Fruit fly (Drosophila melanogaster): ENCODE results near the gene CAH7.

Gene CAH7

DNA sequence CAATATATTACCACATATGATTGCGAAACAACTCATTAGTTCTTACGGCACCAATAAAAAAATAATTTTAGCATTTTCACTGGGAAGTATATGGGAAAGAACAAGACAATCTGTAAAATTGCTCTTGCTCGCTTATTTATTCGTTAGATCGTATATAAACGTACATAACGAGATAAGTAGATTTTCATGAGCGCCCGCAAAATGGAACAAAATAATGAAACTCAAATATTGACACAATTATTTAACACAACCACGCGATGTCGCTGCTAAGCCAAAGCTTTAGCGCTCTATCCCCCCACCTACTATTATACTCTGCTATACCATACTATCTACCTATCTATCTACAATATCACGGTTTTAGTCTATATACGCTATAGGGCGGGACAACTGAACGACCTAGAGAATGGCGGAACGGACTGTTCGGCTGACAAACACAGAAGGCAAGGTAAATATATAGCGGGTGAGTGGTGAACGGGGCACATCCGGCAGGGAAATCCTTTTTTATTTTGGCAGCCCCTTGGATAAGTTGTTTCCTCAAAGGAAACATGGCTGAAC lies 19.0 kb downstream of the CAH7 start:
- TF ChIP-seq pad (GFP tag; optimal IDR thresholded peaks at IDR 0.05) (peak; percentile 12), CG1620 (GFP tag; optimal IDR thresholded peaks at IDR 0.05) (peak; percentile 3), bab1 (GFP tag; optimal IDR thresholded peaks at IDR 0.05) (no peak), CG11617 (GFP tag; optimal IDR thresholded peaks at IDR 0.05) (no peak), CG7045 (GFP tag; optimal IDR thresholded peaks at IDR 0.05) (no peak), cnc (optimal IDR thresholded peaks at IDR 0.05) (no peak), CG7101 (tag; optimal IDR thresholded peaks at IDR 0.05) (peak; percentile 31), tj (GFP tag; optimal IDR thresholded peaks at IDR 0.05) (no peak), Clk (GFP tag; optimal IDR thresholded peaks at IDR 0.05) (no peak), CG12768 (GFP tag; optimal IDR thresholded peaks at IDR 0.05) (peak; percentile 34), CG5204 (GFP tag; optimal IDR thresholded peaks at IDR 0.05) (no peak), cic (GFP tag; optimal IDR thresholded peaks at IDR 0.05) (peak; percentile 46), Crg-1 (GFP tag; optimal IDR thresholded peaks at IDR 0.05) (peak; percentile 27), kay (GFP tag; ENCODE audit: borderline replicate concordance) (peak; percentile 12), Mnt (GFP tag; optimal IDR thresholded peaks at IDR 0.05) (no peak), CG14711 (tag; optimal IDR thresholded peaks at IDR 0.05) (no peak), toe (GFP tag; optimal IDR thresholded peaks at IDR 0.05) (no peak), CG33017 (tag; optimal IDR thresholded peaks at IDR 0.05) (peak; percentile 39), ovo (GFP tag; optimal IDR thresholded peaks at IDR 0.05) (no peak), Hr96 (GFP tag; optimal IDR thresholded peaks at IDR 0.05) (no peak)

DNA sequence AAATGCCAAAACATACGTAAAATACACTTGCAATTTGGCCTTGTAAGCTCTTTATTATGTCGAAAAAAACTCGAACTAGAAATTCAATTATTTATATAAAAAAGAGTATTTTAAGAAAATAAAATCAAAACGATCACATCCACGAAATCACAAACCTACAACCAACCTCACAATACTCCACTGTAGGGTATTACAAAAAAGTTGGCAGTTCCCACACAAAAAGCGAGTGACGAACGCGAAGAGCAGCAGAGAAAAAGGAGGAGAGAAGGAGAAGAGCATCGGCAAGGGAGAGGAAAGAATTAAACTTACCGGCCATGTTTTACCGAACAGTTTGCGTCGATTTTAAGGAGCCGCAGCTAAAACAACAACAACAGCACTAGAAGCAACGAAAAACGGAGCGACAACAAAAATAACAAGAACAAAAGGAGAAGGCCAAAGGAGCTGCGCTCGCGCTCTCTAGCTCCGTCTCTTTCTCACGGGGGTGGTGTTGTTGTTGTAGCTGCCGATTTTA lies 20.9 kb downstream of the CAH7 start:
- TF ChIP-seq CG5204 (GFP tag; optimal IDR thresholded peaks at IDR 0.05) (no peak), pad (GFP tag; optimal IDR thresholded peaks at IDR 0.05) (no peak), CG33017 (tag; optimal IDR thresholded peaks at IDR 0.05) (no peak), CG12768 (GFP tag; optimal IDR thresholded peaks at IDR 0.05) (no peak), CG11617 (GFP tag; optimal IDR thresholded peaks at IDR 0.05) (no peak), kay (GFP tag; ENCODE audit: borderline replicate concordance) (no peak), Clk (GFP tag; optimal IDR thresholded peaks at IDR 0.05) (no peak), Hr96 (GFP tag; optimal IDR thresholded peaks at IDR 0.05) (no peak), CG7101 (tag; optimal IDR thresholded peaks at IDR 0.05) (no peak), CG7045 (GFP tag; optimal IDR thresholded peaks at IDR 0.05) (no peak), tj (GFP tag; optimal IDR thresholded peaks at IDR 0.05) (no peak), Mnt (GFP tag; optimal IDR thresholded peaks at IDR 0.05) (no peak), Crg-1 (GFP tag; optimal IDR thresholded peaks at IDR 0.05) (no peak)

dm6 chr3R:10133419-10134340 lies 21.6 kb downstream of the CAH7 start:
- TF ChIP-seq pad (GFP tag; optimal IDR thresholded peaks at IDR 0.05) (peak; percentile 99), kay (GFP tag; ENCODE audit: borderline replicate concordance) (peak; percentile 32), CG11617 (GFP tag; optimal IDR thresholded peaks at IDR 0.05) (peak; percentile 1), ovo (GFP tag; optimal IDR thresholded peaks at IDR 0.05) (no peak)

DNA sequence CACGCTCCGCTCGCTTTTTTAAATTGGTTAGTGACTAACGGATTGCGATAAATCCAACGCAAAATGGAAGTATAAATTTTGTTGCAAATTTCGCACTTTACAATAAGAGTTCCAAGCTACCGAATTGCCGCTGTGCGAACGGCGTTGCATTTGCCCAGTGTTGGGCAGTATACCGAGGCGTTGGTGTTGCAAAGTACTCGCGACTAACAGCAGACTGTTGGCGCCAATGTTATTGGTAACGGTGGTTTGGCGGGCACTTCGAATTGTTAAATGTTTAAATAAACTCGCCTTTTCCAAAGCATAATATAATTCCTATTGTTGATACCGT lies 22.3 kb downstream of the CAH7 start:
- TF ChIP-seq Clk (GFP tag; optimal IDR thresholded peaks at IDR 0.05) (peak; percentile 68), kay (GFP tag; ENCODE audit: borderline replicate concordance) (no peak), ovo (GFP tag; optimal IDR thresholded peaks at IDR 0.05) (peak; percentile 98), toe (GFP tag; optimal IDR thresholded peaks at IDR 0.05) (no peak), CG11617 (GFP tag; optimal IDR thresholded peaks at IDR 0.05) (peak; percentile 8), tj (GFP tag; optimal IDR thresholded peaks at IDR 0.05) (peak; percentile 90), CG7101 (tag; optimal IDR thresholded peaks at IDR 0.05) (peak; percentile 85), Mnt (GFP tag; optimal IDR thresholded peaks at IDR 0.05) (peak; percentile 85), CG33017 (tag; optimal IDR thresholded peaks at IDR 0.05) (peak; percentile 25), CG7045 (GFP tag; optimal IDR thresholded peaks at IDR 0.05) (peak; percentile 50), CG1620 (GFP tag; optimal IDR thresholded peaks at IDR 0.05) (peak; percentile 94), CG5204 (GFP tag; optimal IDR thresholded peaks at IDR 0.05) (peak; percentile 67), Hr96 (GFP tag; optimal IDR thresholded peaks at IDR 0.05) (no peak), cic (GFP tag; optimal IDR thresholded peaks at IDR 0.05) (peak; percentile 74), CG12768 (GFP tag; optimal IDR thresholded peaks at IDR 0.05) (peak; percentile 86), cnc (optimal IDR thresholded peaks at IDR 0.05) (no peak), Crg-1 (GFP tag; optimal IDR thresholded peaks at IDR 0.05) (peak; percentile 95), pad (GFP tag; optimal IDR thresholded peaks at IDR 0.05) (peak; percentile 76), bab1 (GFP tag; optimal IDR thresholded peaks at IDR 0.05) (peak; percentile 32), CG14711 (tag; optimal IDR thresholded peaks at IDR 0.05) (peak; percentile 59)

DNA sequence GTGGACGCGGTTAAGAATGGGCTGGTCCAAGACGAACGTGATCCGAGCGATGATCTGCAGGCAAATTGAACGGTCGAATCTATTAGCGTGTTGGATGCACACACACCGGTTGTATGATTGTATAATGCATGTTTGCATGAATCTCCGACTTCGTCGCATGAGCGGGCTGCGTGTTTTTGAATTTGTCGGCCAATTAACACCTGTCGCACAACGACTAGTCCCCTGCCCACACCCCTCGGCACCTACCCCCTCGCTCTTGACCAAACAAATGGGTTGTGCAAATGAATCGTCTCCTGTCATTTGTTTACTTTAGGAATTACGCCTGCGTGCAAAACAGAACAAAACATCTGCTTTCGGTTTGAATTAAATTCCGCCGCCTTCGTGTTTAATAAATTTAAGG lies 23.0 kb downstream of the CAH7 start:
- no peak for TF ChIP-seq CG33017 (tag; optimal IDR thresholded peaks at IDR 0.05)
- TF ChIP-seq pad (GFP tag; optimal IDR thresholded peaks at IDR 0.05), result no peak
- TF ChIP-seq cic (GFP tag; optimal IDR thresholded peaks at IDR 0.05), result no peak
- TF ChIP-seq Clk (GFP tag; optimal IDR thresholded peaks at IDR 0.05), result no peak
- no peak for TF ChIP-seq Hr96 (GFP tag; optimal IDR thresholded peaks at IDR 0.05)
- TF ChIP-seq Crg-1 (GFP tag; optimal IDR thresholded peaks at IDR 0.05), result no peak
- no peak for TF ChIP-seq cnc (optimal IDR thresholded peaks at IDR 0.05)
- TF ChIP-seq CG14711 (tag; optimal IDR thresholded peaks at IDR 0.05), result no peak
- no peak for TF ChIP-seq CG7045 (GFP tag; optimal IDR thresholded peaks at IDR 0.05)
- TF ChIP-seq tj (GFP tag; optimal IDR thresholded peaks at IDR 0.05), result no peak
- TF ChIP-seq Mnt (GFP tag; optimal IDR thresholded peaks at IDR 0.05), result no peak
- no peak for TF ChIP-seq CG1620 (GFP tag; optimal IDR thresholded peaks at IDR 0.05)
- no peak for TF ChIP-seq bab1 (GFP tag; optimal IDR thresholded peaks at IDR 0.05)
